Worm (Caenorhabditis elegans): Measurements from ENCODE around the gene M04C3.2.

DNA sequence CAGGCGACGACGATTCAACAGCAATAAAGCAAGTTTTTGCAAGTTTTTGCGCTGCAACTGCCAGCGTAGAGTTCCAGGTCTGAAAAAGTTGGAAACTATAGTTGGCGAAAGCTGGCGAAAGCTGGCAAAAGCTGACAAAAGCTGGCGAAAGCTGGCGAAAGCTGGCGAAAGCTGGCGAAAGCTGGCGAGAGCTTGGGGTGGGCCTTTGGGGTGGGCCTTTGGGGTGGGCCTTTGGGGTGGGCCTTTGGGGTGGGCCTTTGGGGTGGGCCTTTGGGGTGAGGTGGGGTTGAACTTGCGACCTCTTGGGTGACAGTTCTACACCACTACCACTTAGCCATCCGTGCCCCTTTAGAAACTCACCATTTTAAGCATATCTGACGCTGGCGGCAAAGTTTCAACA is 46.4 kb upstream of the M04C3.2 start:
- no peak for TF ChIP-seq nhr-80 (tag; optimal IDR thresholded peaks at IDR 0.05)
- TF ChIP-seq B0261.1 (tag; optimal IDR thresholded peaks at IDR 0.05), result no peak
- TF ChIP-seq T26A5.8 (tag; optimal IDR thresholded peaks at IDR 0.05), result no peak
- TF ChIP-seq nfya-1 (tag; optimal IDR thresholded peaks at IDR 0.05; ENCODE audit: borderline replicate concordance, insufficient read depth), result no peak
- TF ChIP-seq pbrm-1 (GFP tag; IDR thresholded peaks at IDR 0.05), result no peak
- TF ChIP-seq F57A8.1 (GFP tag; optimal IDR thresholded peaks at IDR 0.05), result no peak
- no peak for TF ChIP-seq snpc-4 (GFP tag; optimal IDR thresholded peaks at IDR 0.05)
- no peak for TF ChIP-seq snpc-4 (tag; optimal IDR thresholded peaks at IDR 0.05)
- no peak for TF ChIP-seq ama-1 (optimal IDR thresholded peaks at IDR 0.05)
- no peak for TF ChIP-seq ama-1 (GFP tag; optimal IDR thresholded peaks at IDR 0.05)
- TF ChIP-seq hsf-1 (GFP tag; IDR thresholded peaks at IDR 0.05), result no peak
- no peak for TF ChIP-seq unc-62 (GFP tag; optimal IDR thresholded peaks at IDR 0.05)
- no peak for TF ChIP-seq B0035.1 (tag; optimal IDR thresholded peaks at IDR 0.05)
- TF ChIP-seq aptf-3 (GFP tag; IDR thresholded peaks at IDR 0.05), result no peak
- no peak for TF ChIP-seq atf-7 (tag; optimal IDR thresholded peaks at IDR 0.05)

All from whole organism, young adult.